Fruit fly (Drosophila melanogaster) whole organism, embryonic: ENCODE data around the gene CheB38c.

Experiments used
- Adf1 ChIP-seq: fragments of 200-800 bp; sonication (Bioruptor generic); IDR thresholded peaks from 2 replicates; pipeline ENCODE4 v1.3.6; 2022; ENCODE audit warnings: missing biosample characterization, missing genetic modification characterization
- Aef1 ChIP-seq: fragments of 200-800 bp; sonication (Bioruptor generic); IDR thresholded peaks from 3 replicates; pipeline ENCODE4 v1.3.6; 2022; ENCODE audit warnings: missing biosample characterization, missing genetic modification characterization
- Antp ChIP-seq: fragments of 200-800 bp; sonication (Bioruptor generic); optimal IDR thresholded peaks from 3 replicates; lab custom pipeline; 2016; ENCODE audit warnings: missing biosample characterization, missing genetic modification characterization
- CG10431 ChIP-seq: fragments of 200-800 bp; sonication (Bioruptor generic); optimal IDR thresholded peaks from 3 replicates; lab custom pipeline; 2018; ENCODE audit warnings: missing biosample characterization, mild to moderate bottlenecking, missing genetic modification characterization
- CG11398 ChIP-seq: fragments of 200-800 bp; sonication (Bioruptor generic); optimal IDR thresholded peaks from 2 replicates; lab custom pipeline; 2016; ENCODE audit warnings: missing biosample characterization, missing genetic modification characterization
- CG11560 ChIP-seq: fragments of 200-800 bp; sonication (Bioruptor generic); IDR thresholded peaks from 3 replicates; pipeline ENCODE4 v1.3.6; 2022; ENCODE audit warnings: missing biosample characterization, missing genetic modification characterization
- CG11695 ChIP-seq: fragments of 200-800 bp; sonication (Bioruptor generic); IDR thresholded peaks from 3 replicates; pipeline ENCODE4 v1.3.6; 2022; ENCODE audit warnings: missing biosample characterization, missing genetic modification characterization
- CG14441 ChIP-seq: fragments of 200-800 bp; sonication (Bioruptor generic); IDR thresholded peaks from 2 replicates; pipeline ENCODE4 v1.3.6; 2022; ENCODE audit warnings: missing biosample characterization, missing genetic modification characterization
- CG15601 ChIP-seq: fragments of 200-800 bp; sonication (Bioruptor generic); optimal IDR thresholded peaks from 3 replicates; lab custom pipeline; 2019; ENCODE audit warnings: missing biosample characterization, mild to moderate bottlenecking, missing genetic modification characterization, moderate library complexity
- CG16863 ChIP-seq: fragments of 200-800 bp; sonication (Bioruptor generic); optimal IDR thresholded peaks from 3 replicates; lab custom pipeline; 2016; ENCODE audit warnings: missing biosample characterization, missing genetic modification characterization
- CG17612 ChIP-seq: fragments of 200-800 bp; sonication (Bioruptor generic); IDR thresholded peaks from 2 replicates; pipeline ENCODE4 v1.3.6; 2022; ENCODE audit warnings: missing biosample characterization, missing genetic modification characterization
- CG31388 ChIP-seq: fragments of 200-800 bp; sonication (Bioruptor generic); optimal IDR thresholded peaks from 2 replicates; lab custom pipeline; 2016; ENCODE audit warnings: missing biosample characterization, missing genetic modification characterization
- CG33557 ChIP-seq: fragments of 200-800 bp; sonication (Bioruptor generic); optimal IDR thresholded peaks from 2 replicates; lab custom pipeline; 2019; ENCODE audit warnings: missing biosample characterization, mild to moderate bottlenecking, missing genetic modification characterization, moderate library complexity
- CG3838 ChIP-seq: fragments of 200-800 bp; sonication (Bioruptor generic); optimal IDR thresholded peaks from 3 replicates; lab custom pipeline; 2016; ENCODE audit warnings: missing biosample characterization, missing genetic modification characterization
- CG4282 ChIP-seq: fragments of 200-800 bp; sonication (Bioruptor generic); optimal IDR thresholded peaks from 2 replicates; lab custom pipeline; 2016; ENCODE audit warnings: missing biosample characterization, missing genetic modification characterization
- CG4424 ChIP-seq: fragments of 200-800 bp; sonication (Bioruptor generic); optimal IDR thresholded peaks from 3 replicates; lab custom pipeline; 2016; ENCODE audit warnings: missing biosample characterization, missing genetic modification characterization
- CG6254 ChIP-seq: fragments of 200-800 bp; sonication (Bioruptor generic); optimal IDR thresholded peaks from 3 replicates; lab custom pipeline; 2017; ENCODE audit warnings: mild to moderate bottlenecking, missing biosample characterization, missing genetic modification reagents, missing genetic modification characterization
- CG6654 ChIP-seq: fragments of 200-800 bp; sonication (Bioruptor generic); optimal IDR thresholded peaks from 2 replicates; lab custom pipeline; 2017; ENCODE audit warnings: missing biosample characterization, mild to moderate bottlenecking, missing genetic modification characterization
- CG6813 ChIP-seq: fragments of 200-800 bp; sonication (Bioruptor generic); optimal IDR thresholded peaks from 2 replicates; lab custom pipeline; 2017; ENCODE audit warnings: missing biosample characterization, missing genetic modification characterization, mild to moderate bottlenecking, moderate library complexity, missing genetic modification reagents
- CG7963 ChIP-seq: fragments of 200-800 bp; sonication (Bioruptor generic); IDR thresholded peaks from 3 replicates; pipeline ENCODE4 v1.3.6; 2022; ENCODE audit warnings: missing biosample characterization, missing genetic modification characterization; ENCODE audit not compliant: partially characterized antibody
- Dll ChIP-seq: fragments of 200-800 bp; sonication (Bioruptor generic); IDR thresholded peaks from 4 replicates; pipeline ENCODE4 v1.3.6; 2022; ENCODE audit warnings: missing biosample characterization, missing genetic modification characterization; ENCODE audit not compliant: partially characterized antibody
- Doc3 ChIP-seq: fragments of 200-800 bp; sonication (Bioruptor generic); IDR thresholded peaks from 3 replicates; pipeline ENCODE4 v1.3.6; 2022; ENCODE audit warnings: missing biosample characterization, missing genetic modification characterization; ENCODE audit not compliant: partially characterized antibody
- Dp ChIP-seq: fragments of 200-800 bp; sonication (Bioruptor generic); optimal IDR thresholded peaks from 2 replicates; lab custom pipeline; 2018; ENCODE audit warnings: missing biosample characterization, mild to moderate bottlenecking, missing genetic modification characterization, moderate library complexity
- ERR ChIP-seq: fragments of 200-800 bp; sonication (Bioruptor generic); optimal IDR thresholded peaks from 2 replicates; lab custom pipeline; 2016; ENCODE audit warnings: missing biosample characterization, missing genetic modification characterization
- Gug ChIP-seq: fragments of 200-800 bp; sonication (Bioruptor generic); IDR thresholded peaks from 4 replicates; pipeline ENCODE4 v1.3.6; 2022; ENCODE audit warnings: missing biosample characterization, missing genetic modification characterization
- HLH3B ChIP-seq: fragments of 200-800 bp; sonication (Bioruptor generic); IDR thresholded peaks from 2 replicates; pipeline ENCODE4 v1.3.6; 2022; ENCODE audit warnings: missing biosample characterization, missing genetic modification characterization
- Hsf ChIP-seq: fragments of 200-800 bp; sonication (Bioruptor generic); optimal IDR thresholded peaks from 3 replicates; lab custom pipeline; 2016; ENCODE audit warnings: missing biosample characterization, missing genetic modification characterization
- Lhr ChIP-seq: fragments of 200-800 bp; sonication (Bioruptor generic); optimal IDR thresholded peaks from 3 replicates; lab custom pipeline; 2017; ENCODE audit warnings: mild to moderate bottlenecking, missing biosample characterization, missing genetic modification reagents, missing genetic modification characterization
- Lim3 ChIP-seq: fragments of 200-800 bp; sonication (Bioruptor generic); IDR thresholded peaks from 2 replicates; pipeline ENCODE4 v1.3.6; 2022; ENCODE audit warnings: missing biosample characterization, missing genetic modification characterization
- Sin3A ChIP-seq: fragments of >200 bp; optimal IDR thresholded peaks from 2 replicates; lab custom pipeline; 2018
- TFAM ChIP-seq: fragments of 200-800 bp; sonication (Bioruptor generic); optimal IDR thresholded peaks from 2 replicates; lab custom pipeline; 2017; ENCODE audit warnings: missing biosample characterization, missing genetic modification characterization, inconsistent platforms
- al ChIP-seq: fragments of 200-800 bp; sonication (Bioruptor generic); IDR thresholded peaks from 2 replicates; pipeline ENCODE4 v1.3.6; 2022; ENCODE audit warnings: missing biosample characterization, missing genetic modification characterization
- bcd ChIP-seq: fragments of 200-800 bp; sonication (Bioruptor generic); optimal IDR thresholded peaks from 2 replicates; lab custom pipeline; 2017; ENCODE audit warnings: missing biosample characterization, mild to moderate bottlenecking, missing genetic modification characterization
- cato ChIP-seq: fragments of 200-800 bp; sonication (Bioruptor generic); optimal IDR thresholded peaks from 2 replicates; lab custom pipeline; 2016; ENCODE audit warnings: missing biosample characterization, missing genetic modification characterization, borderline replicate concordance
- da ChIP-seq: fragments of 200-800 bp; sonication (Bioruptor generic); optimal IDR thresholded peaks from 2 replicates; lab custom pipeline; 2016; ENCODE audit warnings: missing biosample characterization, missing genetic modification characterization
- dpn ChIP-seq, 2 experiments: fragments of 200-800 bp; sonication (Bioruptor generic); optimal IDR thresholded peaks; 3 replicates each; lab custom pipeline; 2016; ENCODE audit warnings: missing biosample characterization in 2 of 2, missing genetic modification characterization in 2 of 2
- fd3F ChIP-seq: fragments of 200-800 bp; sonication (Bioruptor generic); optimal IDR thresholded peaks from 2 replicates; lab custom pipeline; 2018; ENCODE audit warnings: missing biosample characterization, mild to moderate bottlenecking, missing genetic modification characterization, moderate library complexity
- fd64A ChIP-seq: fragments of 200-800 bp; sonication (Bioruptor generic); optimal IDR thresholded peaks from 3 replicates; lab custom pipeline; 2018; ENCODE audit warnings: missing biosample characterization, mild to moderate bottlenecking, missing genetic modification characterization
- fu2 ChIP-seq: fragments of 200-800 bp; sonication (Bioruptor generic); optimal IDR thresholded peaks from 2 replicates; lab custom pipeline; 2016; ENCODE audit warnings: missing biosample characterization, missing genetic modification characterization
- grn ChIP-seq: fragments of 200-800 bp; sonication (Bioruptor generic); optimal IDR thresholded peaks from 3 replicates; lab custom pipeline; 2017; ENCODE audit warnings: missing biosample characterization, missing genetic modification characterization
- hb ChIP-seq: fragments of 200-800 bp; sonication (Bioruptor generic); IDR thresholded peaks from 3 replicates; pipeline ENCODE4 v1.3.6; 2022; ENCODE audit warnings: missing biosample characterization, missing genetic modification characterization; ENCODE audit not compliant: partially characterized antibody
- kay ChIP-seq: fragments of 200-800 bp; sonication (Bioruptor generic); optimal IDR thresholded peaks from 2 replicates; lab custom pipeline; 2016; ENCODE audit warnings: missing biosample characterization, missing genetic modification characterization
- mam ChIP-seq: fragments of 200-800 bp; sonication (Bioruptor generic); optimal IDR thresholded peaks from 3 replicates; lab custom pipeline; 2016; ENCODE audit warnings: missing biosample characterization, missing genetic modification characterization
- nau ChIP-seq: fragments of 200-800 bp; sonication (Bioruptor generic); optimal IDR thresholded peaks from 3 replicates; lab custom pipeline; 2017; ENCODE audit warnings: missing biosample characterization, mild to moderate bottlenecking, missing genetic modification characterization, missing genetic modification reagents
- ro ChIP-seq: fragments of 200-800 bp; sonication (Bioruptor generic); IDR thresholded peaks from 2 replicates; pipeline ENCODE4 v1.3.6; 2022; ENCODE audit warnings: missing biosample characterization, missing genetic modification characterization
- run ChIP-seq: fragments of 200-800 bp; sonication (Bioruptor generic); optimal IDR thresholded peaks from 3 replicates; lab custom pipeline; 2018; ENCODE audit warnings: missing biosample characterization, mild to moderate bottlenecking, missing genetic modification characterization
- sim ChIP-seq: fragments of 200-800 bp; sonication (Bioruptor generic); IDR thresholded peaks from 2 replicates; pipeline ENCODE4 v1.3.6; 2022; ENCODE audit warnings: missing biosample characterization, missing genetic modification characterization
- trh ChIP-seq: fragments of 200-800 bp; sonication (Bioruptor generic); optimal IDR thresholded peaks from 2 replicates; lab custom pipeline; 2016; ENCODE audit warnings: missing biosample characterization, missing genetic modification characterization
- wdn ChIP-seq: fragments of 200-800 bp; sonication (Bioruptor generic); IDR thresholded peaks from 2 replicates; pipeline ENCODE4 v1.3.6; 2022; ENCODE audit warnings: missing biosample characterization, missing genetic modification characterization
- wek ChIP-seq: fragments of 200-800 bp; sonication (Bioruptor generic); optimal IDR thresholded peaks from 3 replicates; lab custom pipeline; 2018; ENCODE audit warnings: missing biosample characterization, mild to moderate bottlenecking, missing genetic modification characterization, moderate library complexity

Gene CheB38c

dm6 chr2L:20858371-20859340, 38.0 kb upstream of the CheB38c start, which contains the start of gene bero (continued):
- TF ChIP-seq Gug (GFP tag; lab: Robert Waterston, UW) (no peak), Antp (no peak), CG31388 (GFP tag; lab: Kevin White, UChicago) (no peak), fu2 (GFP tag; lab: Kevin White, UChicago) (no peak), kay (GFP tag; lab: Kevin White, UChicago) (peak; percentile 12), Doc3 (GFP tag; lab: Robert Waterston, UW) (no peak), Lhr (GFP tag; lab: Kevin White, UChicago) (no peak), HLH3B (no peak), mam (no peak), nau (GFP tag; lab: Kevin White, UChicago) (no peak), CG11695 (GFP tag; lab: Robert Waterston, UW) (no peak), CG10431 (GFP tag; lab: Kevin White, UChicago) (no peak), bcd (GFP tag; lab: Kevin White, UChicago) (no peak), Sin3A (lab: Kevin White, UChicago) (no peak), CG33557 (no peak), CG16863 (GFP tag; lab: Kevin White, UChicago) (no peak), TFAM (GFP tag; lab: Kevin White, UChicago) (no peak), wdn (no peak), Adf1 (GFP tag; lab: Robert Waterston, UW) (0 out of 2 replicates have a peak, but pooled peaks have one; percentile 14), ERR (GFP tag; lab: Kevin White, UChicago) (no peak), grn (no peak), CG3838 (GFP tag; lab: Kevin White, UChicago) (no peak), run (tag; lab: Kevin White, UChicago) (no peak), CG17612 (GFP tag; lab: Robert Waterston, UW) (no peak), Dp (no peak), CG4424 (GFP tag; lab: Kevin White, UChicago) (no peak), CG6254 (GFP tag; lab: Kevin White, UChicago) (no peak), da (GFP tag; lab: Kevin White, UChicago) (no peak), CG14441 (GFP tag; lab: Robert Waterston, UW) (no peak), al (no peak), CG6654 (GFP tag; lab: Kevin White, UChicago) (no peak), CG6813 (GFP tag; lab: Kevin White, UChicago) (no peak), Dll (no peak), fd64A (GFP tag; lab: Kevin White, UChicago) (no peak), sim (GFP tag; lab: Robert Waterston, UW) (no peak), CG15601 (tag; lab: Kevin White, UChicago) (peak; percentile 16), Hsf (GFP tag; lab: Kevin White, UChicago) (no peak), fd3F (GFP tag; lab: Kevin White, UChicago) (no peak), trh (GFP tag; lab: Kevin White, UChicago) (no peak), CG11560 (tag; lab: Robert Waterston, UW) (no peak), hb (GFP tag; lab: Robert Waterston, UW) (no peak), CG11398 (GFP tag; lab: Kevin White, UChicago) (no peak), Lim3 (GFP tag; lab: Robert Waterston, UW) (no peak), ro (GFP tag; lab: Robert Waterston, UW) (no peak), CG7963 (GFP tag; lab: Robert Waterston, UW) (0 out of 3 replicates have a peak, but pooled peaks have one; percentile 46), wek (GFP tag; lab: Kevin White, UChicago) (no peak), cato (GFP tag; lab: Kevin White, UChicago) (no peak), CG4282 (no peak), Aef1 (no peak), dpn (GFP tag; optimal IDR thresholded peaks at IDR 0.05; lab: Kevin White, UChicago) (no peak)
